Worm (Caenorhabditis elegans) whole organism, young adult: ENCODE measurements around the gene mars-1.

ENCODE experiments used
- T07F8.4 ChIP-seq: sonication (generic microtip); optimal IDR thresholded peaks from 2 replicates; lab custom pipeline; 2016; ENCODE audit warnings: mild to moderate bottlenecking, missing genetic modification characterization, moderate library complexity, missing compliant biosample characterization
- Y53G8AR.9 ChIP-seq: fragments of 200-800 bp; sonication (Bioruptor generic); conservative IDR thresholded peaks from 2 replicates; pipeline ENCODE4 v1.3.6; 2022; ENCODE audit warnings: missing genetic modification reagents, missing genetic modification characterization, missing compliant biosample characterization
- hsf-1 ChIP-seq: fragments of 200-800 bp; sonication (Bioruptor generic); IDR thresholded peaks from 2 replicates; pipeline ENCODE4 v1.3.6; 2022; ENCODE audit warnings: missing genetic modification reagents, missing genetic modification characterization, missing compliant biosample characterization
- mxl-1 ChIP-seq: sonication (generic microtip); optimal IDR thresholded peaks from 2 replicates; lab custom pipeline; 2016; ENCODE audit warnings: missing genetic modification characterization, missing compliant biosample characterization
- snpc-4 ChIP-seq, 5 experiments: fragments of 150-350 bp in 1 of 5; sonication (generic microtip) in 4 of 5; optimal IDR thresholded peaks; 2 replicates each; lab custom pipeline; 2014 to 2018; ENCODE audit warnings: missing genetic modification characterization in 5 of 5, missing biosample characterization in 3 of 5, antibody characterized with exemption in 2 of 5, mild to moderate bottlenecking in 2 of 5, missing compliant biosample characterization in 2 of 5, missing genotype in 2 of 5, moderate library complexity in 2 of 5, missing genetic modification reagents in 1 of 5
- somi-1 ChIP-seq: fragments of 200-800 bp; sonication (Bioruptor generic); optimal IDR thresholded peaks from 2 replicates; lab custom pipeline; 2018; ENCODE audit warnings: mild to moderate bottlenecking, missing genetic modification characterization, missing compliant biosample characterization
- tbx-9 ChIP-seq: sonication (generic microtip); optimal IDR thresholded peaks from 2 replicates; lab custom pipeline; 2016; ENCODE audit warnings: borderline replicate concordance, missing genetic modification characterization, inconsistent platforms, missing compliant biosample characterization
- xnd-1 ChIP-seq: sonication (generic microtip); optimal IDR thresholded peaks from 2 replicates; lab custom pipeline; 2016; ENCODE audit warnings: missing genotype, missing genetic modification reagents, missing genetic modification characterization, missing compliant biosample characterization

ce11 chrIV:11592820-11593219 lies 42.5 kb downstream of the mars-1 start:
- no peak for TF ChIP-seq snpc-4 (GFP tag; optimal IDR thresholded peaks at IDR 0.05; lab: Kevin White, UChicago)
- TF ChIP-seq snpc-4 (tag; optimal IDR thresholded peaks at IDR 0.05; lab: Kevin White, UChicago) = no peak
- no peak for TF ChIP-seq T07F8.4 (tag; lab: Kevin White, UChicago)
- no peak for TF ChIP-seq tbx-9
- no peak for TF ChIP-seq mxl-1
- no peak for TF ChIP-seq hsf-1 (GFP tag; lab: Robert Waterston, UW)
- no peak for TF ChIP-seq somi-1
- no peak for TF ChIP-seq Y53G8AR.9 (GFP tag; lab: Robert Waterston, UW)
- TF ChIP-seq xnd-1 (tag; lab: Kevin White, UChicago) = no peak
